Fruit fly (Drosophila melanogaster) whole organism, prepupa: ENCODE measurements around the gene CG43348.

Source experiments
- Blimp-1 ChIP-seq: fragments of 200-800 bp; sonication (Bioruptor generic); optimal IDR thresholded peaks from 3 replicates; lab custom pipeline; 2017; ENCODE audit warnings: missing biosample characterization, missing genetic modification characterization, mild to moderate bottlenecking, moderate library complexity, missing genetic modification reagents
- CG10631 ChIP-seq: fragments of 200-800 bp; sonication (Bioruptor generic); optimal IDR thresholded peaks from 2 replicates; lab custom pipeline; 2016; ENCODE audit warnings: missing biosample characterization, missing genetic modification characterization
- CG10669 ChIP-seq: fragments of 200-800 bp; sonication (Bioruptor generic); optimal IDR thresholded peaks from 3 replicates; lab custom pipeline; 2018; ENCODE audit warnings: missing biosample characterization, mild to moderate bottlenecking, missing genetic modification characterization, moderate library complexity
- CG15336 ChIP-seq: fragments of 200-800 bp; sonication (Bioruptor generic); IDR thresholded peaks from 2 replicates; pipeline ENCODE4 v1.3.6; 2022; ENCODE audit warnings: missing biosample characterization, missing genetic modification characterization
- CG1621 ChIP-seq: fragments of 200-800 bp; sonication (Bioruptor generic); optimal IDR thresholded peaks from 3 replicates; lab custom pipeline; 2018; ENCODE audit warnings: missing biosample characterization, mild to moderate bottlenecking, missing genetic modification characterization
- CG16779 ChIP-seq: fragments of 200-800 bp; sonication (Bioruptor generic); optimal IDR thresholded peaks from 3 replicates; lab custom pipeline; 2017; ENCODE audit warnings: missing biosample characterization, mild to moderate bottlenecking, missing genetic modification characterization
- CG32006 ChIP-seq: fragments of 200-800 bp; sonication (Bioruptor generic); optimal IDR thresholded peaks from 3 replicates; lab custom pipeline; 2017; ENCODE audit warnings: missing biosample characterization, mild to moderate bottlenecking, missing genetic modification characterization
- CG34406 ChIP-seq: fragments of 200-800 bp; sonication (Bioruptor generic); optimal IDR thresholded peaks from 3 replicates; lab custom pipeline; 2016; ENCODE audit warnings: missing biosample characterization, missing genetic modification characterization
- CG3919 ChIP-seq: fragments of 200-800 bp; sonication (Bioruptor generic); optimal IDR thresholded peaks from 3 replicates; lab custom pipeline; 2016; ENCODE audit warnings: missing biosample characterization, missing genetic modification characterization
- CG4318 ChIP-seq: fragments of 200-800 bp; sonication (Bioruptor generic); optimal IDR thresholded peaks from 3 replicates; lab custom pipeline; 2017; ENCODE audit warnings: missing biosample characterization, mild to moderate bottlenecking, missing genetic modification characterization
- CG6163 ChIP-seq: fragments of 200-800 bp; sonication (Bioruptor generic); IDR thresholded peaks from 3 replicates; pipeline ENCODE4 v1.3.6; 2022; ENCODE audit warnings: missing biosample characterization, missing genetic modification characterization
- CG6276 ChIP-seq: fragments of 200-800 bp; sonication (Bioruptor generic); optimal IDR thresholded peaks from 2 replicates; lab custom pipeline; 2017; ENCODE audit warnings: missing biosample characterization, mild to moderate bottlenecking, missing genetic modification characterization
- CG6792 ChIP-seq: fragments of 200-800 bp; sonication (Bioruptor generic); optimal IDR thresholded peaks from 3 replicates; lab custom pipeline; 2016; ENCODE audit warnings: missing biosample characterization, missing genetic modification characterization
- CG6808 ChIP-seq: fragments of 200-800 bp; sonication (Bioruptor generic); optimal IDR thresholded peaks from 3 replicates; lab custom pipeline; 2017; ENCODE audit warnings: missing biosample characterization, missing genetic modification characterization, mild to moderate bottlenecking, moderate library complexity, missing genetic modification reagents
- CG6854 ChIP-seq: fragments of 200-800 bp; sonication (Bioruptor generic); optimal IDR thresholded peaks from 2 replicates; lab custom pipeline; 2017; ENCODE audit warnings: missing biosample characterization, mild to moderate bottlenecking, missing genetic modification characterization
- CG7368 ChIP-seq: fragments of 200-800 bp; sonication (Bioruptor generic); optimal IDR thresholded peaks from 3 replicates; lab custom pipeline; 2016; ENCODE audit warnings: missing biosample characterization, missing genetic modification characterization
- CG8119 ChIP-seq: fragments of 200-800 bp; sonication (Bioruptor generic); IDR thresholded peaks from 3 replicates; pipeline ENCODE4 v1.3.6; 2022; ENCODE audit warnings: missing biosample characterization, missing genetic modification characterization
- CG8319 ChIP-seq: fragments of 200-800 bp; sonication (Bioruptor generic); optimal IDR thresholded peaks from 3 replicates; lab custom pipeline; 2016; ENCODE audit warnings: missing biosample characterization, missing genetic modification characterization
- CG8632 ChIP-seq: fragments of 200-800 bp; sonication (Bioruptor generic); optimal IDR thresholded peaks from 3 replicates; lab custom pipeline; 2016; ENCODE audit warnings: missing biosample characterization, missing genetic modification characterization
- CG9139 ChIP-seq: fragments of 200-800 bp; sonication (Bioruptor generic); optimal IDR thresholded peaks from 3 replicates; lab custom pipeline; 2017; ENCODE audit warnings: missing biosample characterization, mild to moderate bottlenecking, missing genetic modification characterization
- Eip75B ChIP-seq: fragments of 200-800 bp; sonication (Bioruptor generic); optimal IDR thresholded peaks from 3 replicates; lab custom pipeline; 2016; ENCODE audit warnings: missing biosample characterization, missing genetic modification characterization
- Eip78C ChIP-seq: fragments of 200-800 bp; sonication (Bioruptor generic); peaks from one replicate; lab custom pipeline; 2016; ENCODE audit warnings: missing biosample characterization, missing genetic modification characterization
- Ets21C ChIP-seq: fragments of 200-800 bp; sonication (Bioruptor generic); optimal IDR thresholded peaks from 3 replicates; lab custom pipeline; 2016; ENCODE audit warnings: missing biosample characterization, missing genetic modification characterization
- Ets96B ChIP-seq: fragments of 200-800 bp; optimal IDR thresholded peaks from 2 replicates; lab custom pipeline; 2019; ENCODE audit warnings: missing biosample characterization, mild to moderate bottlenecking, missing genetic modification characterization, moderate library complexity
- Gug ChIP-seq: fragments of 200-800 bp; sonication (Bioruptor generic); IDR thresholded peaks from 2 replicates; pipeline ENCODE4 v1.3.6; 2022; ENCODE audit warnings: missing biosample characterization, missing genetic modification characterization
- Hr39 ChIP-seq: fragments of 200-800 bp; sonication (Bioruptor generic); optimal IDR thresholded peaks from 2 replicates; lab custom pipeline; 2016; ENCODE audit warnings: missing biosample characterization, missing genetic modification characterization
- Hr4 ChIP-seq: fragments of 200-800 bp; sonication (Bioruptor generic); optimal IDR thresholded peaks from 3 replicates; lab custom pipeline; 2016; ENCODE audit warnings: missing biosample characterization, missing genetic modification characterization
- Lpt ChIP-seq: fragments of 200-800 bp; sonication (Bioruptor generic); optimal IDR thresholded peaks from 3 replicates; lab custom pipeline; 2016; ENCODE audit warnings: missing biosample characterization, missing genetic modification characterization
- Met ChIP-seq: fragments of 200-800 bp; sonication (Bioruptor generic); optimal IDR thresholded peaks from 3 replicates; lab custom pipeline; 2016; ENCODE audit warnings: missing biosample characterization, missing genetic modification characterization
- OdsH ChIP-seq: fragments of 200-800 bp; sonication (Bioruptor generic); optimal IDR thresholded peaks from 3 replicates; lab custom pipeline; 2016; ENCODE audit warnings: missing biosample characterization, missing genetic modification characterization
- Smox ChIP-seq: fragments of 200-800 bp; sonication (Bioruptor generic); optimal IDR thresholded peaks from 3 replicates; lab custom pipeline; 2016; ENCODE audit warnings: missing biosample characterization, missing genetic modification characterization
- Sox102F ChIP-seq: fragments of 200-800 bp; sonication (Bioruptor generic); optimal IDR thresholded peaks from 2 replicates; lab custom pipeline; 2016; ENCODE audit warnings: missing biosample characterization, mild to moderate bottlenecking, missing genetic modification characterization
- Sox15 ChIP-seq: fragments of 200-800 bp; sonication (Bioruptor generic); optimal IDR thresholded peaks from 3 replicates; lab custom pipeline; 2016; ENCODE audit warnings: missing biosample characterization, missing genetic modification characterization
- achi ChIP-seq: fragments of 200-800 bp; sonication (Bioruptor generic); optimal IDR thresholded peaks from 3 replicates; lab custom pipeline; 2016; ENCODE audit warnings: missing biosample characterization, missing genetic modification characterization
- acj6 ChIP-seq: fragments of 200-800 bp; sonication (Bioruptor generic); optimal IDR thresholded peaks from 3 replicates; lab custom pipeline; 2016; ENCODE audit warnings: missing biosample characterization, missing genetic modification characterization
- cyc ChIP-seq: fragments of 200-800 bp; sonication (Bioruptor generic); optimal IDR thresholded peaks from 3 replicates; lab custom pipeline; 2016; ENCODE audit warnings: missing biosample characterization, missing genetic modification characterization
- dac ChIP-seq: fragments of 200-800 bp; sonication (Bioruptor generic); optimal IDR thresholded peaks from 2 replicates; lab custom pipeline; 2017; ENCODE audit warnings: missing biosample characterization, mild to moderate bottlenecking, missing genetic modification characterization
- eg ChIP-seq: fragments of 200-800 bp; sonication (Bioruptor generic); IDR thresholded peaks from 3 replicates; pipeline ENCODE4 v1.3.6; 2022; ENCODE audit warnings: missing biosample characterization, missing genetic modification characterization
- esn ChIP-seq: fragments of 200-800 bp; sonication (Bioruptor generic); optimal IDR thresholded peaks from 2 replicates; lab custom pipeline; 2016; ENCODE audit warnings: missing biosample characterization, mild to moderate bottlenecking, missing genetic modification characterization, moderate library complexity
- fkh ChIP-seq: fragments of 200-800 bp; sonication (Bioruptor generic); optimal IDR thresholded peaks from 3 replicates; lab custom pipeline; 2017; ENCODE audit warnings: missing biosample characterization, mild to moderate bottlenecking, missing genetic modification characterization, moderate library complexity
- net ChIP-seq: fragments of 200-800 bp; sonication (Bioruptor generic); optimal IDR thresholded peaks from 3 replicates; lab custom pipeline; 2016; ENCODE audit warnings: missing biosample characterization, missing genetic modification characterization
- pdm3 ChIP-seq: fragments of 200-800 bp; sonication (Bioruptor generic); optimal IDR thresholded peaks from 3 replicates; lab custom pipeline; 2016; ENCODE audit warnings: missing biosample characterization, missing genetic modification characterization
- spab ChIP-seq: fragments of 200-800 bp; sonication (Bioruptor generic); optimal IDR thresholded peaks from 2 replicates; lab custom pipeline; 2017; ENCODE audit warnings: missing biosample characterization, mild to moderate bottlenecking, missing genetic modification characterization, missing genetic modification reagents
- ss ChIP-seq, 2 experiments: fragments of 200-800 bp; sonication (Bioruptor generic); optimal IDR thresholded peaks; 2 replicates in 1 of 2; 3 replicates in 1 of 2; lab custom pipeline; 2017 to 2018; ENCODE audit warnings: mild to moderate bottlenecking in 2 of 2, missing biosample characterization in 2 of 2, missing genetic modification characterization in 2 of 2, moderate library complexity in 1 of 2
- svp ChIP-seq: fragments of 200-800 bp; sonication (Bioruptor generic); peaks from one replicate; lab custom pipeline; 2016; ENCODE audit warnings: missing biosample characterization, missing genetic modification characterization

CG43348 gene

dm6 chr2L:1207432-1207831 lies 8.2 kb downstream of the CG43348 start (continued):
- peak; percentile 59 for TF ChIP-seq svp (GFP tag; lab: Kevin White, UChicago)
- TF ChIP-seq acj6 = no peak
- TF ChIP-seq Eip75B = no peak
- TF ChIP-seq Eip78C (GFP tag; lab: Kevin White, UChicago) = peak; percentile 48
- TF ChIP-seq CG6276 = no peak
- peak; percentile 34 for TF ChIP-seq esn (GFP tag; lab: Kevin White, UChicago)
- TF ChIP-seq Hr39 (GFP tag; lab: Kevin White, UChicago) = peak; percentile 3

DNA sequence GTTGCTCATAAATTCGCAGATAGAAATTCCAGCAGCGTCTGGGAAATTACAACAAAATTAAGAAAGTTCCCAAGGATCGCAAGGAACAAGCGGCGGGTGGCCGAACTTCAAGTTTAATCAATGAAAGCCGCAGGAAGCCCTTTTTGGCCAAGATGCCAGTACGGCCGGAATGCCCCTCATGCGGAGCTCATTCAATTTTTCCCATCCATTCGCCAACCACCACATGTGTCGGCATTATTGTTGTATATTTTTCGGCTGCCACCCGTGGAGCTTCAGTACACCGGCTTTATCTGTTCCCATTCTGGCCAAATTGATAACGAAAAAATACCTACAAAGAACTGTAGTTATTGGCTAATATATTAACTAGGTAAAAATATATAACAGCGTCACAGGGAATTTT lies 12.3 kb downstream of the CG43348 start:
- TF ChIP-seq Gug (no peak), Sox15 (no peak), Lpt (GFP tag; lab: Kevin White, UChicago) (no peak), CG6808 (no peak), CG16779 (tag; lab: Kevin White, UChicago) (no peak), CG1621 (tag; lab: Kevin White, UChicago) (no peak), CG4318 (GFP tag; lab: Kevin White, UChicago) (no peak), Ets96B (tag; lab: Kevin White, UChicago) (no peak), ss (GFP tag; optimal IDR thresholded peaks at IDR 0.05; lab: Kevin White, UChicago) (no peak), OdsH (no peak), net (GFP tag; lab: Kevin White, UChicago) (no peak), CG32006 (GFP tag; lab: Kevin White, UChicago) (no peak), CG8319 (GFP tag; lab: Kevin White, UChicago) (no peak), Smox (GFP tag; lab: Kevin White, UChicago) (no peak), CG9139 (no peak), dac (GFP tag; lab: Kevin White, UChicago) (no peak), esn (GFP tag; lab: Kevin White, UChicago) (no peak), pdm3 (GFP tag; lab: Kevin White, UChicago) (no peak), CG7368 (no peak), CG10669 (no peak)

dm6 chr2L:1213587-1213986 lies 14.4 kb downstream of the CG43348 start:
- peak; percentile 47 for TF ChIP-seq Eip78C (GFP tag; lab: Kevin White, UChicago)
- no peak for TF ChIP-seq CG3919 (GFP tag; lab: Kevin White, UChicago)
- no peak for TF ChIP-seq Lpt (GFP tag; lab: Kevin White, UChicago)
- TF ChIP-seq spab (GFP tag; lab: Kevin White, UChicago) = no peak
- no peak for TF ChIP-seq CG6792 (GFP tag; lab: Kevin White, UChicago)
- no peak for TF ChIP-seq CG34406
- TF ChIP-seq cyc (GFP tag; lab: Kevin White, UChicago) = no peak
- TF ChIP-seq CG6276 = no peak
- TF ChIP-seq Ets21C (GFP tag; lab: Kevin White, UChicago) = no peak
- TF ChIP-seq CG7368 = no peak
- TF ChIP-seq OdsH = peak; percentile 6

- TF ChIP-seq cyc (GFP tag; lab: Kevin White, UChicago) (no peak), CG6792 (GFP tag; lab: Kevin White, UChicago) (peak; percentile 6), Eip75B (no peak), CG8119 (GFP tag; lab: Robert Waterston, UW) (no peak), CG6854 (GFP tag; lab: Kevin White, UChicago) (no peak), Ets96B (tag; lab: Kevin White, UChicago) (no peak), Met (no peak), CG6276 (no peak), Sox102F (no peak), CG8632 (GFP tag; lab: Kevin White, UChicago) (no peak), Eip78C (GFP tag; lab: Kevin White, UChicago) (peak; percentile 51), CG8319 (GFP tag; lab: Kevin White, UChicago) (no peak), achi (GFP tag; lab: Kevin White, UChicago) (peak; percentile 4), Hr4 (GFP tag; lab: Kevin White, UChicago) (no peak), CG6808 (no peak), fkh (GFP tag; lab: Kevin White, UChicago) (no peak), CG3919 (GFP tag; lab: Kevin White, UChicago) (peak; percentile 11), Blimp-1 (GFP tag; lab: Kevin White, UChicago) (no peak), Hr39 (GFP tag; lab: Kevin White, UChicago) (no peak), CG15336 (GFP tag; lab: Robert Waterston, UW) (no peak), spab (GFP tag; lab: Kevin White, UChicago) (no peak), CG10631 (GFP tag; lab: Kevin White, UChicago) (peak; percentile 16), Smox (GFP tag; lab: Kevin White, UChicago) (peak; percentile 4), CG4318 (GFP tag; lab: Kevin White, UChicago) (no peak), eg (GFP tag; lab: Robert Waterston, UW) (0 out of 3 replicates have a peak, but pooled peaks have one; percentile 18), CG6163 (GFP tag; lab: Robert Waterston, UW) (peak; percentile 47; the same call in 1 of the 3 replicates), CG16779 (tag; lab: Kevin White, UChicago) (no peak), Gug (no peak)
Observed at dm6 chr2L:1214465-1214864, 15.3 kb downstream of the CG43348 start.
